Worm (Caenorhabditis elegans) whole organism, late embryonic: ENCODE results near the gene srbc-78.

Source experiments
- F13H6.1 ChIP-seq: sonication (generic microtip); optimal IDR thresholded peaks from 2 replicates; lab custom pipeline; 2016; ENCODE audit warnings: missing genetic modification characterization, missing compliant biosample characterization
- K09A11.1 ChIP-seq: sonication (generic microtip); optimal IDR thresholded peaks from 2 replicates; lab custom pipeline; 2017; ENCODE audit warnings: antibody characterized with exemption, mild to moderate bottlenecking, missing genetic modification characterization, missing compliant biosample characterization; ENCODE audit not compliant: insufficient read depth
- T23F11.4 ChIP-seq: fragments of 200-800 bp; sonication (Bioruptor generic); optimal IDR thresholded peaks from 2 replicates; lab custom pipeline; 2018; ENCODE audit warnings: mild to moderate bottlenecking, missing genetic modification characterization, missing compliant biosample characterization
- ahr-1 ChIP-seq: sonication (generic microtip); optimal IDR thresholded peaks from 2 replicates; lab custom pipeline; 2016; ENCODE audit warnings: missing genetic modification characterization, missing compliant biosample characterization
- ama-1 ChIP-seq: fragments of 150-350 bp; optimal IDR thresholded peaks from 2 replicates; lab custom pipeline; 2014
- ceh-14 ChIP-seq: sonication (generic microtip); optimal IDR thresholded peaks from 2 replicates; lab custom pipeline; 2016; ENCODE audit warnings: missing genotype, missing genetic modification characterization, missing compliant biosample characterization
- ceh-19 ChIP-seq: fragments of 200-800 bp; sonication (Bioruptor generic); optimal IDR thresholded peaks from 2 replicates; lab custom pipeline; 2018; ENCODE audit warnings: mild to moderate bottlenecking, missing genetic modification characterization, missing compliant biosample characterization
- ceh-2 ChIP-seq: sonication (generic microtip); optimal IDR thresholded peaks from 2 replicates; lab custom pipeline; 2016; ENCODE audit warnings: missing genotype, missing genetic modification characterization, missing compliant biosample characterization
- ceh-22 ChIP-seq: sonication (generic microtip); optimal IDR thresholded peaks from 2 replicates; lab custom pipeline; 2017; ENCODE audit warnings: missing biosample characterization, missing genetic modification characterization
- ceh-31 ChIP-seq: sonication (generic microtip); optimal IDR thresholded peaks from 2 replicates; lab custom pipeline; 2016; ENCODE audit warnings: missing genetic modification characterization, missing compliant biosample characterization
- ceh-34 ChIP-seq: sonication (generic microtip); optimal IDR thresholded peaks from 2 replicates; lab custom pipeline; 2016; ENCODE audit warnings: mild to moderate bottlenecking, missing genetic modification characterization, missing compliant biosample characterization
- ceh-45 ChIP-seq: fragments of 200-800 bp; sonication (Bioruptor generic); IDR thresholded peaks from 2 replicates; pipeline ENCODE4 v1.3.6; 2022; ENCODE audit warnings: missing genetic modification reagents, missing genetic modification characterization, missing compliant biosample characterization
- ceh-48 ChIP-seq: sonication (generic microtip); optimal IDR thresholded peaks from 2 replicates; lab custom pipeline; 2016; ENCODE audit warnings: missing genetic modification characterization, inconsistent platforms, missing compliant biosample characterization
- ceh-6 ChIP-seq: fragments of 200-800 bp; sonication (Bioruptor generic); optimal IDR thresholded peaks from 2 replicates; lab custom pipeline; 2018; ENCODE audit warnings: mild to moderate bottlenecking, missing genetic modification characterization, missing compliant biosample characterization
- dve-1 ChIP-seq: sonication (generic microtip); optimal IDR thresholded peaks from 2 replicates; lab custom pipeline; 2017; ENCODE audit warnings: antibody characterized with exemption, mild to moderate bottlenecking, missing genetic modification characterization, missing compliant biosample characterization
- elt-4 ChIP-seq: sonication (generic microtip); optimal IDR thresholded peaks from 2 replicates; lab custom pipeline; 2016; ENCODE audit warnings: missing genetic modification characterization, missing compliant biosample characterization
- gmeb-2 ChIP-seq: sonication (generic microtip); optimal IDR thresholded peaks from 2 replicates; lab custom pipeline; 2016; ENCODE audit warnings: missing genetic modification characterization, inconsistent platforms, missing compliant biosample characterization
- hlh-13 ChIP-seq: fragments of 200-800 bp; sonication (Bioruptor generic); optimal IDR thresholded peaks from 2 replicates; lab custom pipeline; 2018; ENCODE audit warnings: mild to moderate bottlenecking, missing genetic modification characterization, missing compliant biosample characterization
- hlh-15 ChIP-seq: sonication (generic microtip); optimal IDR thresholded peaks from 2 replicates; lab custom pipeline; 2016; ENCODE audit warnings: missing genetic modification characterization, missing compliant biosample characterization
- hlh-30 ChIP-seq: sonication (generic microtip); optimal IDR thresholded peaks from 2 replicates; lab custom pipeline; 2017; ENCODE audit warnings: antibody characterized with exemption, missing genetic modification characterization, missing compliant biosample characterization; ENCODE audit not compliant: insufficient read depth
- hlh-6 ChIP-seq: sonication (generic microtip); optimal IDR thresholded peaks from 2 replicates; lab custom pipeline; 2016; ENCODE audit warnings: missing genotype, missing genetic modification characterization, missing compliant biosample characterization
- lim-6 ChIP-seq: sonication (generic microtip); optimal IDR thresholded peaks from 2 replicates; lab custom pipeline; 2016; ENCODE audit warnings: missing genetic modification characterization, missing compliant biosample characterization
- lin-11 ChIP-seq: fragments of 200-800 bp; sonication (Bioruptor generic); optimal IDR thresholded peaks from 2 replicates; lab custom pipeline; 2018; ENCODE audit warnings: mild to moderate bottlenecking, missing genetic modification characterization, missing compliant biosample characterization
- nfya-1 ChIP-seq: sonication (generic microtip); optimal IDR thresholded peaks from 2 replicates; lab custom pipeline; 2017; ENCODE audit warnings: missing genetic modification characterization, mild to moderate bottlenecking, missing compliant biosample characterization, antibody characterized with exemption, moderate library complexity
- odd-2 ChIP-seq: sonication (generic microtip); optimal IDR thresholded peaks from 2 replicates; lab custom pipeline; 2017; ENCODE audit warnings: antibody characterized with exemption, mild to moderate bottlenecking, missing genetic modification characterization, missing compliant biosample characterization
- pat-9 ChIP-seq: fragments of 200-800 bp; sonication (Bioruptor generic); optimal IDR thresholded peaks from 2 replicates; lab custom pipeline; 2018; ENCODE audit warnings: mild to moderate bottlenecking, missing genetic modification characterization, moderate library complexity, missing compliant biosample characterization
- pax-1 ChIP-seq: fragments of 150-350 bp; optimal IDR thresholded peaks from 2 replicates; lab custom pipeline; 2014; ENCODE audit warnings: missing biosample characterization, missing genetic modification characterization
- sdc-2 ChIP-seq: sonication (generic microtip); optimal IDR thresholded peaks from 2 replicates; lab custom pipeline; 2016; ENCODE audit warnings: missing genotype, missing genetic modification characterization, missing compliant biosample characterization
- sox-4 ChIP-seq: sonication (generic microtip); optimal IDR thresholded peaks from 2 replicates; lab custom pipeline; 2017; ENCODE audit warnings: mild to moderate bottlenecking, missing genetic modification characterization, inconsistent platforms, missing compliant biosample characterization
- syd-9 ChIP-seq: sonication (generic microtip); optimal IDR thresholded peaks from 2 replicates; lab custom pipeline; 2016; ENCODE audit warnings: mild to moderate bottlenecking, missing genetic modification characterization, moderate library complexity, missing compliant biosample characterization
- tbx-2 ChIP-seq: sonication (generic microtip); optimal IDR thresholded peaks from 2 replicates; lab custom pipeline; 2016; ENCODE audit warnings: missing genetic modification characterization, missing compliant biosample characterization
- unc-3 ChIP-seq, 2 experiments: fragments of 200-800 bp in 1 of 2; sonication (Bioruptor generic) in 1 of 2; sonication (generic microtip) in 1 of 2; conservative IDR thresholded peaks in 1 of 2; optimal IDR thresholded peaks in 1 of 2; 2 replicates each; pipeline versions ENCODE4 v1.3.6 to Lab custom; 2016 to 2022; ENCODE audit warnings: missing compliant biosample characterization in 2 of 2, missing genetic modification characterization in 2 of 2, missing genetic modification reagents in 1 of 2
- unc-42 ChIP-seq: sonication (generic microtip); optimal IDR thresholded peaks from 2 replicates; lab custom pipeline; 2016; ENCODE audit warnings: missing genotype, missing genetic modification characterization, missing compliant biosample characterization
- unc-55 ChIP-seq: sonication (generic microtip); optimal IDR thresholded peaks from 2 replicates; lab custom pipeline; 2017; ENCODE audit warnings: missing biosample characterization, missing genetic modification reagents, missing genetic modification characterization
- unc-86 ChIP-seq: sonication (generic microtip); optimal IDR thresholded peaks from 2 replicates; lab custom pipeline; 2016; ENCODE audit warnings: missing genetic modification characterization, missing compliant biosample characterization
- zip-5 ChIP-seq: sonication (generic microtip); optimal IDR thresholded peaks from 2 replicates; lab custom pipeline; 2016; ENCODE audit warnings: missing genetic modification characterization, missing compliant biosample characterization

Gene srbc-78

DNA sequence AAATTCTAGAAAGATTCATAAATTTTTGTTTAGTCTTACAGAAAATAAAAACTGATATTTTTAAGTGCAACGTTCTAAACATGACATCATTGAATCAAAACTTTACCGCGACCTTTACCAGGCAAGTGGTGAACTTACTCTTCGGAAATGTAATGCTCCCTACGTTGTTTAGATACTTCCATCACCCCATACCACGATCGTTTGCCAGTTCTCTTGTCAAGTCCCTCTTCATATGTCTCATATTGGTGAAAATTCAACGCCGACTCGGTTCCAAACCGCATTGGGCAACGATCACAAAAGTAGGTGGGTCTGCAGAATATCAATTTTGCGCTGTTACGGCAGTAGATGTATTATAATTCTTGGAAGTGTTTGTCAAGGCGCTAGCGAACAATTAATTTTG lies 28.2 kb downstream of the srbc-78 start, which contains the start of gene B0250.18:
Gene B0250.18, minus strand, starts transcription at position 101 of the 400 bp plus-strand sequence.
- TF ChIP-seq ceh-48 (tag; lab: Kevin White, UChicago) (no peak), F13H6.1 (no peak), ceh-14 (tag; lab: Kevin White, UChicago) (no peak), ceh-45 (GFP tag; lab: Robert Waterston, UW) (no peak), ceh-19 (GFP tag; lab: Kevin White, UChicago) (no peak), ahr-1 (tag; lab: Kevin White, UChicago) (no peak), odd-2 (tag; lab: Kevin White, UChicago) (no peak)

DNA sequence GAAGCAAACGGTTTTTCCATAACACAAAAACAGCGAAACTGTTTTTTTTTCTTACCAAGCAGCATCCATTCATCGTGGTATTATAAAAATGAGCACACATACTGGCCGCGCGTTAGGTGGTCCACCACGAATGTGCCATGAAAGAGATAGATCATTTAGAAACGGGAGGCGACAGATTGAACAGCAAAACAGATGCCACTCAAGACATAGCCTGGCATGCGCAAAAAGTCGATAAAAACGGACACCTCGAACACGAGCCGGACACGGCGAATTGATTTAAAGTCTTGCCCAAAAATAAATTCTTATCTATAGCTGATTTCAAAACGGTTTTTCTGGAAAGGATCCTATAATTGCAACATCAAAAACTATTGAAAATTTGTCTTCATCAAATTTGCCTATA lies 31.8 kb downstream of the srbc-78 start:
- TF ChIP-seq ceh-2 (tag; lab: Kevin White, UChicago): no peak
- TF ChIP-seq sdc-2: no peak
- TF ChIP-seq unc-3 (GFP tag; conservative IDR thresholded peaks at IDR 0.05; lab: Robert Waterston, UW): no peak
- TF ChIP-seq unc-3 (tag; optimal IDR thresholded peaks at IDR 0.05; lab: Kevin White, UChicago): no peak
- no peak for TF ChIP-seq ceh-34 (tag; lab: Kevin White, UChicago)
- TF ChIP-seq lim-6 (tag; lab: Kevin White, UChicago): no peak
- TF ChIP-seq unc-86 (tag; lab: Kevin White, UChicago): no peak
- TF ChIP-seq hlh-13 (GFP tag; lab: Kevin White, UChicago): no peak
- no peak for TF ChIP-seq ceh-22 (tag; lab: Kevin White, UChicago)
- peak; percentile 35 for TF ChIP-seq hlh-30 (tag; lab: Kevin White, UChicago)
- no peak for TF ChIP-seq ahr-1 (tag; lab: Kevin White, UChicago)
- no peak for TF ChIP-seq elt-4 (tag; lab: Kevin White, UChicago)
- TF ChIP-seq lin-11 (tag; lab: Kevin White, UChicago): no peak
- no peak for TF ChIP-seq sox-4 (tag; lab: Kevin White, UChicago)
- TF ChIP-seq unc-55 (GFP tag; lab: Kevin White, UChicago): peak; percentile 7
- TF ChIP-seq nfya-1 (tag; lab: Kevin White, UChicago): peak; percentile 17
- TF ChIP-seq syd-9 (tag; lab: Kevin White, UChicago): no peak
- no peak for TF ChIP-seq gmeb-2 (tag; lab: Kevin White, UChicago)
- no peak for TF ChIP-seq dve-1 (tag; lab: Kevin White, UChicago)
- TF ChIP-seq ceh-31 (tag; lab: Kevin White, UChicago): peak; percentile 10
- TF ChIP-seq ceh-48 (tag; lab: Kevin White, UChicago): peak; percentile 83
- no peak for TF ChIP-seq ama-1 (lab: Kevin White, UChicago)
- TF ChIP-seq zip-5 (tag; lab: Kevin White, UChicago): no peak
- TF ChIP-seq tbx-2: peak; percentile 22
- no peak for TF ChIP-seq K09A11.1 (tag; lab: Kevin White, UChicago)
- no peak for TF ChIP-seq pax-1 (tag; lab: Kevin White, UChicago)
- TF ChIP-seq, all 69 proteins: peak for 6

DNA sequence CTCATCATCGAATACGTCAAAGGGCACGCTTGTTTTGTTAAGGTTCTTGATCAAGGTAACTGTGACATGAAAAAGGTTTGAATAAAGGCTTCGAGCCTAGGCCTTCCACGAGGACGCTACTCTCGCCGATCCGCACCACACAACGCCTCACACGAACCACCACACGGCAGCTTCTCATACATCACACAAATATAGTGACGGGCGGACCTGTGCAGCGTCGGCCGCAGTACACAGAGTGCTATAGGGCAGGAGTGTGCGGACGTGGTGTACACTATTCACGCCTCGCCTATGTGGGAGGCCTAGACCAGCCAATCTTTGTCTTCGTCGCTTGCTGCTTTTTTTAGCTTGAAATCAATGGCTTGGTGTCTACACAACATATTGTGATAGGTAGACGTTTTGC lies 33.4 kb downstream of the srbc-78 start:
- peak; percentile 12 for TF ChIP-seq hlh-6 (tag; lab: Kevin White, UChicago)
- peak; percentile 25 for TF ChIP-seq sdc-2
- no peak for TF ChIP-seq unc-42

DNA sequence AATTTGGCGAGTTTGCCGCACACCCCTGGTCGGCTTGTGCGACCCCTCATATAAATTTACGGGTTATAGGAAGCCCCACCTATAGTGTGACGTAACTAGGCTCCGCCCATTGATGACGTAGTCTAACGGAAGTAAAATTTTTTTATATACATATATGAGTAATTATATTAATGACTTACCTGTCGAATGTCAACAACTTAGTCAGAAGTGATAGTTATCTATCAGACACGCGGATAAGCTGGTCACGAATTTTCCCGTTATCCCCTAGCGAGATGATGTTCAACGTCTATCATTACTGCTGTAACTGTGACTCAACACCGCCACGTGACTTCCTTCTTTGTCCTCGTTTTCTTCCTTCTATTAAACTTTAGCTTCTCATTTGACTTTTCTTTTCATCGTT lies 35.2 kb downstream of the srbc-78 start, which contains the start of gene srd-70:
Gene srd-70, plus strand, starts transcription at position 301 of the 400 bp plus-strand sequence.
- no peak for TF ChIP-seq ceh-19 (GFP tag; lab: Kevin White, UChicago)
- TF ChIP-seq ceh-34 (tag; lab: Kevin White, UChicago): no peak
- TF ChIP-seq ceh-45 (GFP tag; lab: Robert Waterston, UW): no peak
- TF ChIP-seq hlh-15 (tag; lab: Kevin White, UChicago): no peak
- TF ChIP-seq lim-6 (tag; lab: Kevin White, UChicago): no peak
- no peak for TF ChIP-seq pat-9 (tag; lab: Kevin White, UChicago)
- TF ChIP-seq ceh-6 (GFP tag; lab: Kevin White, UChicago): no peak
- no peak for TF ChIP-seq sdc-2
- no peak for TF ChIP-seq ahr-1 (tag; lab: Kevin White, UChicago)
- TF ChIP-seq T23F11.4: no peak
